Worm (Caenorhabditis elegans): Measurements from ENCODE around the gene EEED8.3.

- no peak for TF ChIP-seq W03F9.2 (tag; optimal IDR thresholded peaks at IDR 0.05)
- TF ChIP-seq him-1 (tag; optimal IDR thresholded peaks at IDR 0.05) = no peak
- no peak for TF ChIP-seq dao-5 (tag; optimal IDR thresholded peaks at IDR 0.05)
These were observed 21.0 kb upstream of the EEED8.3 start, which contains the start of gene brap-2 for ce11 chrII:5393090-5393489.
